Worm (Caenorhabditis elegans) whole organism, L3 larva: ENCODE results near the gene R09H10.7.
A peak's percentile ranks its signal among the peaks of the same experiment; 100 is the strongest.

ENCODE experiments used
- aly-2 ChIP-seq: fragments of 150-350 bp; optimal IDR thresholded peaks from 2 replicates; lab custom pipeline; 2014; ENCODE audit warnings: missing biosample characterization, missing genetic modification characterization
- elt-2 ChIP-seq: sonication (generic microtip); optimal IDR thresholded peaks from 2 replicates; lab custom pipeline; 2016; ENCODE audit warnings: missing genetic modification reagents, mild to moderate bottlenecking, missing genetic modification characterization, missing compliant biosample characterization
- nhr-11 ChIP-seq: fragments of 150-350 bp; optimal IDR thresholded peaks from 2 replicates; lab custom pipeline; 2014; ENCODE audit warnings: missing biosample characterization, missing genetic modification characterization

ce11 chrIV:10661760-10662159 is 40.8 kb downstream of the R09H10.7 start, which contains the start of gene fmo-1:
- TF ChIP-seq nhr-11 (no peak), elt-2 (tag; lab: Kevin White, UChicago) (peak; percentile 57), aly-2 (tag; lab: Kevin White, UChicago) (no peak)
